Worm (Caenorhabditis elegans): ENCODE measurements around the gene hrpk-2.

DNA sequence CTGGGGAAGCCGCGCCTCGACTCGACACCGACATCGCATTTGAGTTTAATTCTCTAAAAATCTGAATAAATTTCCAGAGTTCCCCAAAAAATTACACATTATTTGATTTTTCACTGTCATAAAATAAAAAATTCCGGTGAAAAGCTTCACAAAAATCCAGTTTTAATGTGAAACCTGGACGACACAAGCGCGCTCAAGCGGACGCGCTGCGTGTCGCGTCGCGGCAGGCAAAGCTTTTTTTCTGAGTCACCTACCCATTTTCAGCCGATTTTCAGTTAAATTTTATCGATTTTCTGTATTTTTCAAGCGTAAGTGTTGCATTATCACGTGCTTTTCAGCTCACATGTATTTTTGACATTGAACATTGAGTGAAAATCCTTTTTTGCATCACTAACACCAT lies 22.8 kb downstream of the hrpk-2 start, which contains the start of gene cit-1.1:
- TF ChIP-seq C04F5.9 (tag; optimal IDR thresholded peaks at IDR 0.05), result no peak
- TF ChIP-seq nhr-85 (tag), result peak; percentile 32
- TF ChIP-seq nhr-237 (tag; optimal IDR thresholded peaks at IDR 0.05), result no peak
- TF ChIP-seq nhr-12 (tag; optimal IDR thresholded peaks at IDR 0.05), result no peak
